Worm (Caenorhabditis elegans): ENCODE data around the gene skpo-2.

ce11 chrII:3381510-3381909 is 54.8 kb downstream of the skpo-2 start, which contains the start of gene T06D4.1:
- TF ChIP-seq ceh-36 (tag; optimal IDR thresholded peaks at IDR 0.05) (no peak), scrt-1 (GFP tag; IDR thresholded peaks at IDR 0.05) (no peak), hmg-4 (GFP tag; optimal IDR thresholded peaks at IDR 0.05) (no peak), flt-1 (GFP tag; IDR thresholded peaks at IDR 0.05) (no peak), ama-1 (optimal IDR thresholded peaks at IDR 0.05) (no peak), aly-1 (tag; optimal IDR thresholded peaks at IDR 0.05) (no peak), tra-4 (tag; optimal IDR thresholded peaks at IDR 0.05) (no peak)
